Worm (Caenorhabditis elegans) whole organism, mixed stage, embryonic: Measurements from ENCODE around the gene ccch-3.

Experiments
- mep-1 ChIP-seq: fragments of 150-350 bp; optimal IDR thresholded peaks from 2 replicates; lab custom pipeline; 2017; ENCODE audit warnings: missing biosample characterization, missing genetic modification reagents, missing genetic modification characterization, inconsistent platforms
- sptf-1 ChIP-seq: sonication (generic microtip); optimal IDR thresholded peaks from 2 replicates; lab custom pipeline; 2017; ENCODE audit warnings: mild to moderate bottlenecking, missing genetic modification characterization, moderate library complexity, missing compliant biosample characterization
- unc-62 ChIP-seq: fragments of 150-350 bp; optimal IDR thresholded peaks from 2 replicates; lab custom pipeline; 2014; ENCODE audit warnings: missing biosample characterization, missing genetic modification reagents, missing genetic modification characterization

- TF ChIP-seq unc-62 (GFP tag; lab: Kevin White, UChicago) (no peak), mep-1 (tag; lab: Kevin White, UChicago) (no peak), sptf-1 (no peak)
These were observed 24.3 kb downstream of the ccch-3 start for ce11 chrV:12635218-12635617.
